Fruit fly (Drosophila melanogaster) whole organism, adult: ENCODE results near the gene VhaAC45RP.

Experiments used
- CG11617 ChIP-seq: fragments of 200-800 bp; sonication (Bioruptor generic); optimal IDR thresholded peaks from 2 replicates; lab custom pipeline; 2017; ENCODE audit warnings: mild to moderate bottlenecking, missing biosample characterization, missing genetic modification reagents, missing genetic modification characterization
- CG12768 ChIP-seq: fragments of 200-800 bp; sonication (Bioruptor generic); optimal IDR thresholded peaks from 2 replicates; lab custom pipeline; 2017; ENCODE audit warnings: missing biosample characterization, missing genetic modification characterization, mild to moderate bottlenecking, moderate library complexity, missing genetic modification reagents
- CG1620 ChIP-seq: fragments of 200-800 bp; sonication (Bioruptor generic); optimal IDR thresholded peaks from 2 replicates; lab custom pipeline; 2016; ENCODE audit warnings: missing biosample characterization, missing genetic modification characterization
- CG33017 ChIP-seq: fragments of 200-800 bp; sonication (Bioruptor generic); optimal IDR thresholded peaks from 2 replicates; lab custom pipeline; 2018; ENCODE audit warnings: missing biosample characterization, mild to moderate bottlenecking, missing genetic modification characterization, moderate library complexity
- CG5204 ChIP-seq: fragments of 200-800 bp; sonication (Bioruptor generic); optimal IDR thresholded peaks from 2 replicates; lab custom pipeline; 2016; ENCODE audit warnings: missing biosample characterization, missing genetic modification characterization
- CG7045 ChIP-seq: fragments of 200-800 bp; sonication (Bioruptor generic); optimal IDR thresholded peaks from 2 replicates; lab custom pipeline; 2017; ENCODE audit warnings: missing biosample characterization, mild to moderate bottlenecking, missing genetic modification characterization
- CG7101 ChIP-seq: fragments of 200-800 bp; sonication (Bioruptor generic); optimal IDR thresholded peaks from 2 replicates; lab custom pipeline; 2018; ENCODE audit warnings: missing biosample characterization, mild to moderate bottlenecking, missing genetic modification characterization, moderate library complexity
- Crg-1 ChIP-seq: fragments of 200-800 bp; sonication (Bioruptor generic); optimal IDR thresholded peaks from 2 replicates; lab custom pipeline; 2016; ENCODE audit warnings: missing biosample characterization, missing genetic modification characterization
- Hr96 ChIP-seq: fragments of 200-800 bp; sonication (Bioruptor generic); optimal IDR thresholded peaks from 2 replicates; lab custom pipeline; 2016; ENCODE audit warnings: missing biosample characterization, missing genetic modification characterization
- cic ChIP-seq: fragments of 200-800 bp; sonication (Bioruptor generic); optimal IDR thresholded peaks from 2 replicates; lab custom pipeline; 2017; ENCODE audit warnings: missing biosample characterization, mild to moderate bottlenecking, missing genetic modification characterization, moderate library complexity
- cnc ChIP-seq, 2 experiments: fragments of >200 bp; optimal IDR thresholded peaks; 2 replicates each; lab custom pipeline; 2017
- kay ChIP-seq: fragments of 200-800 bp; sonication (Bioruptor generic); peaks from one replicate; lab custom pipeline; 2016; ENCODE audit warnings: missing biosample characterization, missing genetic modification characterization, borderline replicate concordance
- ovo ChIP-seq: fragments of 200-800 bp; sonication (Bioruptor generic); optimal IDR thresholded peaks from 2 replicates; lab custom pipeline; 2016; ENCODE audit warnings: missing biosample characterization, missing genetic modification characterization

- TF ChIP-seq ovo (no peak), CG7101 (tag; lab: Kevin White, UChicago) (no peak), CG33017 (tag; lab: Kevin White, UChicago) (no peak), Hr96 (no peak), Crg-1 (GFP tag; lab: Kevin White, UChicago) (no peak), kay (GFP tag; lab: Kevin White, UChicago) (no peak), CG5204 (GFP tag; lab: Kevin White, UChicago) (no peak), CG11617 (GFP tag; lab: Kevin White, UChicago) (no peak), CG12768 (no peak), CG1620 (GFP tag; lab: Kevin White, UChicago) (no peak), cnc (optimal IDR thresholded peaks at IDR 0.05; lab: Kevin White, UChicago) (no peak), CG7045 (GFP tag; lab: Kevin White, UChicago) (no peak), cic (GFP tag; lab: Kevin White, UChicago) (no peak)
These were observed 41.8 kb upstream of the VhaAC45RP start for dm6 chr3R:30208011-30208410.
